Fruit fly (Drosophila melanogaster) whole organism, embryonic: ENCODE measurements around the gene Cog3.

Experiments
- Aef1 ChIP-seq: fragments of 200-800 bp; sonication (Bioruptor generic); IDR thresholded peaks from 3 replicates; pipeline ENCODE4 v1.3.6; 2022; ENCODE audit warnings: missing biosample characterization, missing genetic modification characterization
- BtbVII ChIP-seq: fragments of 200-800 bp; sonication (Bioruptor generic); optimal IDR thresholded peaks from 3 replicates; lab custom pipeline; 2017; ENCODE audit warnings: missing biosample characterization, mild to moderate bottlenecking, missing genetic modification characterization
- CG10431 ChIP-seq: fragments of 200-800 bp; sonication (Bioruptor generic); optimal IDR thresholded peaks from 3 replicates; lab custom pipeline; 2018; ENCODE audit warnings: missing biosample characterization, mild to moderate bottlenecking, missing genetic modification characterization
- CG11247 ChIP-seq: fragments of 200-800 bp; sonication (Bioruptor generic); IDR thresholded peaks from 2 replicates; pipeline ENCODE4 v1.3.6; 2022; ENCODE audit warnings: missing biosample characterization, missing genetic modification characterization
- CG11695 ChIP-seq: fragments of 200-800 bp; sonication (Bioruptor generic); IDR thresholded peaks from 3 replicates; pipeline ENCODE4 v1.3.6; 2022; ENCODE audit warnings: missing biosample characterization, missing genetic modification characterization
- CG12299 ChIP-seq: fragments of 200-800 bp; sonication (Bioruptor generic); optimal IDR thresholded peaks from 2 replicates; lab custom pipeline; 2018; ENCODE audit warnings: missing biosample characterization, mild to moderate bottlenecking, missing genetic modification characterization
- CG13123 ChIP-seq: fragments of 200-800 bp; sonication (Bioruptor generic); optimal IDR thresholded peaks from 2 replicates; lab custom pipeline; 2016; ENCODE audit warnings: missing biosample characterization, missing genetic modification characterization
- CG14965 ChIP-seq: fragments of 200-800 bp; sonication (Bioruptor generic); optimal IDR thresholded peaks from 2 replicates; lab custom pipeline; 2016; ENCODE audit warnings: missing biosample characterization, missing genetic modification characterization, borderline replicate concordance
- CG1603 ChIP-seq: fragments of 200-800 bp; sonication (Bioruptor generic); optimal IDR thresholded peaks from 2 replicates; lab custom pipeline; 2019; ENCODE audit warnings: missing biosample characterization, mild to moderate bottlenecking, missing genetic modification characterization, moderate library complexity
- CG17568 ChIP-seq: fragments of 200-800 bp; sonication (Bioruptor generic); optimal IDR thresholded peaks from 2 replicates; lab custom pipeline; 2018; ENCODE audit warnings: missing biosample characterization, mild to moderate bottlenecking, missing genetic modification characterization, moderate library complexity
- CG17802 ChIP-seq: fragments of 200-800 bp; sonication (Bioruptor generic); optimal IDR thresholded peaks from 2 replicates; lab custom pipeline; 2018; ENCODE audit warnings: missing biosample characterization, mild to moderate bottlenecking, missing genetic modification characterization, moderate library complexity
- CG2116 ChIP-seq: fragments of 200-800 bp; sonication (Bioruptor generic); optimal IDR thresholded peaks from 3 replicates; lab custom pipeline; 2018; ENCODE audit warnings: missing biosample characterization, mild to moderate bottlenecking, missing genetic modification characterization
- CG2199 ChIP-seq: fragments of 200-800 bp; sonication (Bioruptor generic); IDR thresholded peaks from 3 replicates; pipeline ENCODE4 v1.3.6; 2022; ENCODE audit warnings: missing biosample characterization, missing genetic modification characterization
- CG2678 ChIP-seq: fragments of 200-800 bp; sonication (Bioruptor generic); optimal IDR thresholded peaks from 3 replicates; lab custom pipeline; 2019; ENCODE audit warnings: missing biosample characterization, mild to moderate bottlenecking, missing genetic modification characterization, moderate library complexity
- CG30403 ChIP-seq: fragments of 200-800 bp; sonication (Bioruptor generic); optimal IDR thresholded peaks from 3 replicates; lab custom pipeline; 2016; ENCODE audit warnings: missing biosample characterization, missing genetic modification characterization
- CG3995 ChIP-seq: fragments of 200-800 bp; sonication (Bioruptor generic); optimal IDR thresholded peaks from 3 replicates; lab custom pipeline; 2016; ENCODE audit warnings: missing biosample characterization, missing genetic modification characterization
- CG5245 ChIP-seq: fragments of 200-800 bp; sonication (Bioruptor generic); optimal IDR thresholded peaks from 3 replicates; lab custom pipeline; 2016; ENCODE audit warnings: missing biosample characterization, missing genetic modification characterization
- CG6254 ChIP-seq: fragments of 200-800 bp; sonication (Bioruptor generic); optimal IDR thresholded peaks from 3 replicates; lab custom pipeline; 2017; ENCODE audit warnings: mild to moderate bottlenecking, missing biosample characterization, missing genetic modification reagents, missing genetic modification characterization
- CG6272 ChIP-seq: fragments of 200-800 bp; sonication (Bioruptor generic); IDR thresholded peaks from 2 replicates; pipeline ENCODE4 v1.3.6; 2022; ENCODE audit warnings: missing biosample characterization, missing genetic modification characterization
- CG6654 ChIP-seq: fragments of 200-800 bp; sonication (Bioruptor generic); optimal IDR thresholded peaks from 2 replicates; lab custom pipeline; 2017; ENCODE audit warnings: missing biosample characterization, mild to moderate bottlenecking, missing genetic modification characterization
- CG7839 ChIP-seq: fragments of 200-800 bp; sonication (Bioruptor generic); optimal IDR thresholded peaks from 3 replicates; lab custom pipeline; 2018; ENCODE audit warnings: missing biosample characterization, mild to moderate bottlenecking, missing genetic modification characterization, moderate library complexity
- CG7928 ChIP-seq: fragments of 200-800 bp; sonication (Bioruptor generic); optimal IDR thresholded peaks from 2 replicates; lab custom pipeline; 2017; ENCODE audit warnings: missing biosample characterization, mild to moderate bottlenecking, missing genetic modification characterization
- CG8944 ChIP-seq: fragments of 200-800 bp; sonication (Bioruptor generic); optimal IDR thresholded peaks from 3 replicates; lab custom pipeline; 2016; ENCODE audit warnings: missing biosample characterization, missing genetic modification characterization
- CG9609 ChIP-seq: fragments of 200-800 bp; sonication (Bioruptor generic); optimal IDR thresholded peaks from 3 replicates; lab custom pipeline; 2016; ENCODE audit warnings: missing biosample characterization, missing genetic modification characterization
- CG9932 ChIP-seq: fragments of 200-800 bp; sonication (Bioruptor generic); IDR thresholded peaks from 2 replicates; pipeline ENCODE4 v1.3.6; 2022; ENCODE audit warnings: missing biosample characterization, missing genetic modification characterization
- CoRest ChIP-seq: fragments of 200-800 bp; sonication (Bioruptor generic); optimal IDR thresholded peaks from 3 replicates; lab custom pipeline; 2018; ENCODE audit warnings: missing biosample characterization, mild to moderate bottlenecking, missing genetic modification characterization, moderate library complexity
- Dip3 ChIP-seq: fragments of 200-800 bp; sonication (Bioruptor generic); optimal IDR thresholded peaks from 3 replicates; lab custom pipeline; 2016; ENCODE audit warnings: missing biosample characterization, missing genetic modification characterization
- Dll ChIP-seq: fragments of 200-800 bp; sonication (Bioruptor generic); IDR thresholded peaks from 4 replicates; pipeline ENCODE4 v1.3.6; 2022; ENCODE audit warnings: missing biosample characterization, missing genetic modification characterization; ENCODE audit not compliant: partially characterized antibody
- E2f2 ChIP-seq: fragments of 200-800 bp; sonication (Bioruptor generic); IDR thresholded peaks from 2 replicates; pipeline ENCODE4 v1.3.6; 2022; ENCODE audit warnings: missing biosample characterization, missing genetic modification characterization
- Elba2 ChIP-seq: fragments of 200-800 bp; sonication (Bioruptor generic); optimal IDR thresholded peaks from 3 replicates; lab custom pipeline; 2016; ENCODE audit warnings: missing biosample characterization, missing genetic modification characterization
- Med ChIP-seq: fragments of 200-800 bp; sonication (Bioruptor generic); peaks from one replicate; lab custom pipeline; 2016; ENCODE audit warnings: missing biosample characterization, missing genetic modification characterization, mild to moderate bottlenecking, inconsistent platforms, moderate library complexity
- NfI ChIP-seq: fragments of 200-800 bp; sonication (Bioruptor generic); optimal IDR thresholded peaks from 3 replicates; lab custom pipeline; 2018; ENCODE audit warnings: missing biosample characterization, mild to moderate bottlenecking, missing genetic modification characterization, moderate library complexity
- Sry-β ChIP-seq: fragments of 200-800 bp; sonication (Bioruptor generic); optimal IDR thresholded peaks from 2 replicates; lab custom pipeline; 2018; ENCODE audit warnings: missing biosample characterization, mild to moderate bottlenecking, missing genetic modification characterization, moderate library complexity
- Ssrp ChIP-seq: fragments of 200-800 bp; sonication (Bioruptor generic); optimal IDR thresholded peaks from 2 replicates; lab custom pipeline; 2018; ENCODE audit warnings: missing biosample characterization, mild to moderate bottlenecking, missing genetic modification characterization, moderate library complexity
- ab ChIP-seq: fragments of 200-800 bp; sonication (Bioruptor generic); optimal IDR thresholded peaks from 2 replicates; lab custom pipeline; 2016; ENCODE audit warnings: missing biosample characterization, missing genetic modification characterization
- al ChIP-seq: fragments of 200-800 bp; sonication (Bioruptor generic); IDR thresholded peaks from 2 replicates; pipeline ENCODE4 v1.3.6; 2022; ENCODE audit warnings: missing biosample characterization, missing genetic modification characterization
- amos ChIP-seq: fragments of 200-800 bp; sonication (Bioruptor generic); IDR thresholded peaks from 2 replicates; pipeline ENCODE4 v1.3.6; 2022; ENCODE audit warnings: missing biosample characterization, missing genetic modification characterization; ENCODE audit not compliant: partially characterized antibody
- ase ChIP-seq: fragments of 200-800 bp; sonication (Bioruptor generic); IDR thresholded peaks from 3 replicates; pipeline ENCODE4 v1.3.6; 2022; ENCODE audit warnings: missing biosample characterization, missing genetic modification characterization
- br ChIP-seq: fragments of >200 bp; optimal IDR thresholded peaks from 2 replicates; lab custom pipeline; 2017
- dmrt11E ChIP-seq: fragments of 200-800 bp; sonication (Bioruptor generic); optimal IDR thresholded peaks from 3 replicates; lab custom pipeline; 2018; ENCODE audit warnings: missing biosample characterization, mild to moderate bottlenecking, missing genetic modification characterization, moderate library complexity
- fd3F ChIP-seq: fragments of 200-800 bp; sonication (Bioruptor generic); optimal IDR thresholded peaks from 2 replicates; lab custom pipeline; 2018; ENCODE audit warnings: missing biosample characterization, mild to moderate bottlenecking, missing genetic modification characterization, moderate library complexity
- gro ChIP-seq: fragments of 200-800 bp; sonication (Bioruptor generic); optimal IDR thresholded peaks from 2 replicates; lab custom pipeline; 2016; ENCODE audit warnings: missing biosample characterization, missing genetic modification characterization
- her ChIP-seq: fragments of 200-800 bp; sonication (Bioruptor generic); optimal IDR thresholded peaks from 2 replicates; lab custom pipeline; 2016; ENCODE audit warnings: missing biosample characterization, missing genetic modification characterization
- hth ChIP-seq: fragments of >200 bp; optimal IDR thresholded peaks from 2 replicates; lab custom pipeline; 2017; ENCODE audit warnings: inconsistent platforms
- jigr1 ChIP-seq: fragments of 200-800 bp; sonication (Bioruptor generic); IDR thresholded peaks from 3 replicates; pipeline ENCODE4 v1.3.6; 2022; ENCODE audit warnings: missing biosample characterization, missing genetic modification characterization
- jumu ChIP-seq: fragments of 200-800 bp; sonication (Bioruptor generic); optimal IDR thresholded peaks from 3 replicates; lab custom pipeline; 2016; ENCODE audit warnings: missing biosample characterization, missing genetic modification characterization
- peb ChIP-seq: fragments of 200-800 bp; sonication (Bioruptor generic); IDR thresholded peaks from 2 replicates; pipeline ENCODE4 v1.3.6; 2022; ENCODE audit warnings: missing biosample characterization, missing genetic modification characterization
- repo ChIP-seq: fragments of 200-800 bp; sonication (Bioruptor generic); optimal IDR thresholded peaks from 2 replicates; lab custom pipeline; 2016; ENCODE audit warnings: missing biosample characterization, missing genetic modification characterization
- sr ChIP-seq: fragments of 200-800 bp; sonication (Bioruptor generic); IDR thresholded peaks from 3 replicates; pipeline ENCODE4 v1.3.6; 2022; ENCODE audit warnings: missing biosample characterization, missing genetic modification characterization
- stc ChIP-seq: fragments of 200-800 bp; sonication (Bioruptor generic); IDR thresholded peaks from 2 replicates; pipeline ENCODE4 v1.3.6; 2022; ENCODE audit warnings: missing biosample characterization, missing genetic modification characterization
- stwl ChIP-seq: fragments of 200-800 bp; sonication (Bioruptor generic); optimal IDR thresholded peaks from 3 replicates; lab custom pipeline; 2018; ENCODE audit warnings: missing biosample characterization, mild to moderate bottlenecking, missing genetic modification characterization, moderate library complexity
- tin ChIP-seq: fragments of 200-800 bp; sonication (Bioruptor generic); optimal IDR thresholded peaks from 3 replicates; lab custom pipeline; 2016; ENCODE audit warnings: missing biosample characterization, missing genetic modification characterization

The Cog3 gene

dm6 chr2L:3435086-3435485, 21.8 kb downstream of the Cog3 start (continued):
- no peak for TF ChIP-seq Ssrp (tag; lab: Kevin White, UChicago)
- TF ChIP-seq her (GFP tag; lab: Kevin White, UChicago): no peak
- TF ChIP-seq Dip3 (GFP tag; lab: Kevin White, UChicago): no peak
- no peak for TF ChIP-seq fd3F
- TF ChIP-seq ab (GFP tag; lab: Kevin White, UChicago): no peak
- TF ChIP-seq CG6654 (GFP tag; lab: Kevin White, UChicago): no peak
- TF ChIP-seq br: no peak
- TF ChIP-seq CG9932: no peak
- peak; percentile 82 for TF ChIP-seq Med (GFP tag; lab: Kevin White, UChicago)
- TF ChIP-seq CG30403 (GFP tag; lab: Kevin White, UChicago): peak; percentile 37
- no peak for TF ChIP-seq amos (GFP tag; lab: Robert Waterston, UW)
- TF ChIP-seq CoRest (tag; lab: Kevin White, UChicago): peak; percentile 13
- TF ChIP-seq CG17802 (tag; lab: Kevin White, UChicago): no peak
- peak; percentile 14 for TF ChIP-seq CG8944
- TF ChIP-seq E2f2 (GFP tag; lab: Robert Waterston, UW): peak; percentile 31; the same call in 1 of the 2 replicates
- TF ChIP-seq peb (GFP tag; lab: Robert Waterston, UW): peak; percentile 52; the same call in 1 of the 2 replicates
- TF ChIP-seq CG11247 (GFP tag; lab: Robert Waterston, UW): no peak
- TF ChIP-seq CG1603 (tag; lab: Kevin White, UChicago): peak; percentile 62
- TF ChIP-seq stwl (tag; lab: Kevin White, UChicago): no peak
- TF ChIP-seq CG5245 (GFP tag; lab: Kevin White, UChicago): peak; percentile 21
- TF ChIP-seq Aef1: peak; percentile 28; the same call in 1 of the 3 replicates
- no peak for TF ChIP-seq CG14965 (GFP tag; lab: Kevin White, UChicago)
- TF ChIP-seq repo (GFP tag; lab: Kevin White, UChicago): no peak
- no peak for TF ChIP-seq CG13123 (GFP tag; lab: Kevin White, UChicago)
- TF ChIP-seq CG6272: peak; percentile 35; the same call in 1 of the 2 replicates
- TF ChIP-seq CG11695 (GFP tag; lab: Robert Waterston, UW): no peak
- TF ChIP-seq CG2678 (tag; lab: Kevin White, UChicago): peak; percentile 54
- TF ChIP-seq CG17568: no peak
- TF ChIP-seq gro (GFP tag; lab: Kevin White, UChicago): no peak
- TF ChIP-seq CG3995 (GFP tag; lab: Kevin White, UChicago): no peak
- TF ChIP-seq CG7928 (GFP tag; lab: Kevin White, UChicago): no peak
- TF ChIP-seq al (GFP tag; lab: Robert Waterston, UW): no peak
- peak; percentile 31 for TF ChIP-seq NfI
- no peak for TF ChIP-seq jigr1 (GFP tag; lab: Robert Waterston, UW)
- no peak for TF ChIP-seq CG2116 (GFP tag; lab: Kevin White, UChicago)
- TF ChIP-seq hth (lab: Kevin White, UChicago): no peak
- TF ChIP-seq Elba2 (GFP tag; lab: Kevin White, UChicago): no peak
- no peak for TF ChIP-seq Sry-β (GFP tag; lab: Kevin White, UChicago)
- TF ChIP-seq BtbVII (GFP tag; lab: Kevin White, UChicago): no peak
- TF ChIP-seq ase (GFP tag; lab: Robert Waterston, UW): peak; percentile 59
- TF ChIP-seq CG6254 (GFP tag; lab: Kevin White, UChicago): peak; percentile 39
- peak; percentile 32 for TF ChIP-seq tin (GFP tag; lab: Kevin White, UChicago)
- peak; percentile 61 for TF ChIP-seq CG7839 (tag; lab: Kevin White, UChicago)
- TF ChIP-seq CG9609 (GFP tag; lab: Kevin White, UChicago): peak; percentile 2
- TF ChIP-seq sr: no peak; the same call in 2 of the 3 replicates
- peak; percentile 60 for TF ChIP-seq dmrt11E (tag; lab: Kevin White, UChicago)
- TF ChIP-seq stc (GFP tag; lab: Robert Waterston, UW): peak; percentile 55; the same call in 1 of the 2 replicates
- no peak for TF ChIP-seq Dll (GFP tag; lab: Robert Waterston, UW)
- TF ChIP-seq CG2199: no peak
- TF ChIP-seq jumu (GFP tag; lab: Kevin White, UChicago): peak; percentile 36
- no peak for TF ChIP-seq CG12299 (tag; lab: Kevin White, UChicago)
- TF ChIP-seq CG10431 (GFP tag; lab: Kevin White, UChicago): no peak
